Fruit fly (Drosophila melanogaster): ENCODE results near the gene p23.

p23 gene

DNA sequence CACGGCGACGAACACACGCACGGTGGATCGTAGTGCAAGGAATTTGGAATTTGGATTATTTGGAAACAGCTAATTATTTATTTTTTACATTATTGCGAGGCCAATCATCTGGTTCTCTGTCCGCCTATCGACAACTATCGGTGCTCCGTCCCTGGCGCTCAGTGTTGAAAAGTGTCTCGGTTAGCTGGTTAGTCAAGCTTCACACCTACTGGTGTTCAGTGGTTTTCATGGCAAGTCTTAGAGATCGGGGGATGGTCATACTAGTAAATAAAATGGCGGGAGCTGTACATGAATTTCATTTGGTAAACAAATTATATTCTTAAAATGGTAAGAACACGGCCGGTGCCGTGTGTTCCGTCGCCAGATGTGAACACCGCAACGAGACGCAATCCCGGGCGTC, 33.2 kb downstream of the p23 start, which contains the start of the genes trbd and dmt:
Gene trbd, minus strand, starts transcription at position 152 of the 400 bp plus-strand sequence.
Gene dmt, plus strand, starts transcription at position 257 of the 400 bp plus-strand sequence.
- no peak for TF ChIP-seq noc (tag; optimal IDR thresholded peaks at IDR 0.05)

DNA sequence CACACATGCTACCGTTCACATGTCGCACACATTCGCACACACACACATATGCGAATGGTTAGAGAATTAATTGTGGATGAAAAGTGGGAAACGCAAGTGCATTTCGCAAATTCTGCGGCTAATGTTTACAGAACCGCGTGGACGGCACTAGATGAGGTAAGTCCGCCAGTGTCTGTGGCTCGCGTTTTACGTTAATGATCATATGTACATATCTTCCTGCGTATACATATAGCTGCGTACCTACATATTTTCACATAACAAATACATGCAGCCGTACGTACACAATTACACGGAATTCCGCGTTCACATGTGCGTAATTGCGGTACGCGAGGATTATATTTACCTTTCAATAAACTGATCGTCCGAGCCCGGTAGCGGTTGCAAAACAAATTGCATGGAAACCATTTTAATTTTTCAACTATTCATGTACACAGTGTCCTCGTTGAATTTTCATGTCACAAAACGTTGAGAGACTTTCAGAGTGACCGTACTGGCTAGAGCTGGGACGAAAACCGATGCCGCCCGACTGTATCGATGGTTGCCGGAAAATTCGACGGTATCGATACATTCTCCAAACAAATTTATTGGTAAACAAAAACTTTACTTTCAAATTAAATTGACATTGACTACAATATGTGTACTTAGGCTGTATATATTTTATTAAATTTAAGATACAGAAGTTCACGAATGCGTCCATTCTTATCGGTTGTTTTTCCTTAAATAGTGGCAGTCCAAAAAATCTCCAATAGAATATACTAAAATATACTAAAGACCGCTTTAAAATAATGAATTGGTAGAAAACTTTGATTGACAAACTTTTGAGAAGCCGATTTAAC, 47.6 kb downstream of the p23 start, which contains the start of gene hyd:
Gene hyd, minus strand, starts transcription at position 495 of the 836 bp plus-strand sequence.
- no peak for TF ChIP-seq noc (tag; optimal IDR thresholded peaks at IDR 0.05)
